Fruit fly (Drosophila melanogaster) whole organism: ENCODE data around the gene Prosbeta2.

Source experiments
- CG8478 ChIP-seq: fragments of >200 bp; optimal IDR thresholded peaks from 2 replicates; lab custom pipeline; 2018; ENCODE audit warnings: inconsistent platforms
- EcR ChIP-seq, 2 experiments: fragments of >200 bp; optimal IDR thresholded peaks; 2 replicates each; lab custom pipeline; 2017; ENCODE audit warnings: missing biosample characterization in 2 of 2, missing genetic modification characterization in 2 of 2, missing genetic modification reagents in 2 of 2

dm6 chr3L:15035585-15035984, 35.8 kb downstream of the Prosbeta2 start:
- no peak for TF ChIP-seq CG8478 (lab: Kevin White, UChicago)
- no peak for TF ChIP-seq EcR (GFP tag; optimal IDR thresholded peaks at IDR 0.05; lab: Kevin White, UChicago)
